Fruit fly (Drosophila melanogaster) whole organism: ENCODE results near the gene Rtca.

Experiments used
- CG8478 ChIP-seq: fragments of >200 bp; optimal IDR thresholded peaks from 2 replicates; lab custom pipeline; 2018; ENCODE audit warnings: inconsistent platforms
- Dll ChIP-seq: fragments of >200 bp; optimal IDR thresholded peaks from 2 replicates; lab custom pipeline; 2017
- EcR ChIP-seq, 2 experiments: fragments of >200 bp; optimal IDR thresholded peaks; 2 replicates each; lab custom pipeline; 2017; ENCODE audit warnings: missing biosample characterization in 2 of 2, missing genetic modification characterization in 2 of 2, missing genetic modification reagents in 2 of 2
- pan ChIP-seq: fragments of >200 bp; optimal IDR thresholded peaks from 2 replicates; lab custom pipeline; 2017
- psq ChIP-seq: fragments of >200 bp; optimal IDR thresholded peaks from 2 replicates; lab custom pipeline; 2017
- usp ChIP-seq: fragments of >200 bp; optimal IDR thresholded peaks from 2 replicates; lab custom pipeline; 2017; ENCODE audit warnings: missing biosample characterization, missing genetic modification characterization, mixed read lengths

Rtca gene

DNA sequence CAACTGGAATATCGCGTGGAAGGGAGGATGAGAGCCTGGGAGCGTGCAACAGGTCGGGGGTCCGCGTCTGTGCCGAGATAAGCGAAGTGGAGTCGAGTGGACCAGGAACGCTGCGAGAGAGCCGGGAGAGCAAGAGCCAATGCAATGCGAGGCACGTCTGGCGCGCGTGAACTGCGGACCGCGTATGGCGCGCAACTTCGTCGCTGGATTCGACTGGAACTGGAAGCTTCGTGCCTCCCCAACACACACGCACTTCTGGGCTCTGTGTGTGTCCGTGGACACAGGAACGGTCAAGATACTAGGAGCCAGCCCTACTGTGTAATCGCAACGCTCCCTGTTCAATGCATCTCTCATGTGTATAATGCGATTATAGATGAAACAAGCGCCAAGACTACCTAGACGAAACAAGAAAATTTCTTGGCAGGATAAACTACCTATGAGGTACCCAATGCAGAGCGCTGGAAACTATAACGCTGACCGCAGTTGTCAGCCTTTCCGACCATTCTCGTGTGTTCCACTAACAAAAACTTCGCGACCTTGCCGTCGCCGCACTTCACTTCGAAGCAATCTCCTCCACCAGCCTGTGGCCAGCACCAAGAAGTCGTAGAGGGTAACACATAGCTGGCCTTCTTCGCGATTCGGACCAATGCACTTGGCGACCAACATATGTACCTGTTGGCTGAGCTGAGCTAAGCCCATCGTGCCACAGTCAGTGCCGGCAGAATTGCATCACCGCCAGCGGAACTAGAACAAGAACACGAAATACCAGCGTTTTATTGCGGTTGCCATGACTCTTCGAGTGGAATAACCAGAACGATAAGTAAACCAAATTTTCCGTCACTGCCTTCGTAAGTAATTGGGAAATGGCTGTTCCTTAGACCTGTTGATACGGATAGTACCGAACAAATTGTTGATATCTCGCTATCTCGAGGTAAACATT lies at the start of gene Rtca:
TSS of gene Rtca (plus strand) at position 536 of the 940 bp plus-strand sequence.
- no peak for TF ChIP-seq EcR (GFP tag; optimal IDR thresholded peaks at IDR 0.05; lab: Kevin White, UChicago)
- TF ChIP-seq usp: no peak
- peak; percentile 66 for TF ChIP-seq Dll
- no peak for TF ChIP-seq psq (lab: Kevin White, UChicago)

dm6 chrX:2024819-2025218 lies 47.4 kb upstream of the Rtca start:
- no peak for TF ChIP-seq usp
- no peak for TF ChIP-seq EcR (GFP tag; optimal IDR thresholded peaks at IDR 0.05; lab: Kevin White, UChicago)
- TF ChIP-seq CG8478 (lab: Kevin White, UChicago): no peak
- no peak for TF ChIP-seq psq (lab: Kevin White, UChicago)
- TF ChIP-seq Dll: no peak
- TF ChIP-seq pan (lab: Kevin White, UChicago): no peak

DNA sequence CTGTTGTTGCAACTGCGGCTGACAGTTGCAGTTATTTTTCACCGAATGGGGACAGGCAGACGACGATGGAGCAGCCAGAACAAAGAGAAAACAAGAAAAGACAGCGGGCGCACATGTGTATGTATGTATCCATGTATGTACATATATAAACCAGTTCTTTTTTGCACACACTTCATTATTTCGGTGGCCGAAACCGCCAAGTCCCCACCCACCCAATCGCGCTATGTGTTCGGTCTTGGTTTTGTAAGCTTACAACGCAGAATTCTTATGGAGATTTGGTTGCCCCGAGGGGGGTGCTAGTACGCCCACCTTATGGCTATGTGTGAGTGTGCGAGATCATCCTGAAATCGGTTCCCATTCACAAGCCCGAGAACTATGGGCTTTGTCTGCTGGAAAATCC lies 40.9 kb upstream of the Rtca start:
- TF ChIP-seq Dll (no peak), psq (lab: Kevin White, UChicago) (no peak), EcR (GFP tag; optimal IDR thresholded peaks at IDR 0.05; lab: Kevin White, UChicago) (no peak), usp (no peak)

DNA sequence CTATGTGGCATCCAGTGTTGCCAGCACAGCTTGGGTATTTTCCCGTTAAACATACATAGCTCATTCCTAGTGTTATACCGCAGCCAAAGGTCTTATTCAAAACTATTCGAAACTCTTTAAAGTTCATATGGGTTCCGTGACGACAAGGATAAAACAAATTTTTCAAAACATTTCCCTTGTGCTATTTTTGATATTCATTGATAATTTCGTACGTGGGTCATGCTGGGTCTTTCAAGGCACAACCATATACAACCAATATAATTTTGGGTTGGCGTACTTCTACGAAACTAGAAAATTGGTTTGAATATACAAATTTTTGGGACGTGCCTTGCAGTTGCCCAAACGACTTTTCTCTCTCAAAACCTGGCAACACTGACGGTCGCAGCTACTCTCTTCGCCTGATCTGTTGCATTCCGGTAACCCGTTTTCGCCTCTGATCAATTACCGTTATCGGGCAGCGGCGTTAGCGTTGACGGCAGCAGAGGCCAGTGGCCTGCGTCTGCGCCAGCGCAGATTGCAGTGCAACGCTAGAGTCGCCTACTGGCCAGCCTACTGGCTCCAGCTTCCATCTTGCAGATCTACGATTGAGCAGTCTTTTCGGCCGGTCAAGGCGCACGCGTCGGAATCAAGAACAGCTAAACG lies 39.9 kb upstream of the Rtca start:
- TF ChIP-seq psq (lab: Kevin White, UChicago): no peak
- no peak for TF ChIP-seq Dll
- no peak for TF ChIP-seq pan (lab: Kevin White, UChicago)
- TF ChIP-seq EcR (GFP tag; optimal IDR thresholded peaks at IDR 0.05; lab: Kevin White, UChicago): no peak
- no peak for TF ChIP-seq usp
- TF ChIP-seq CG8478 (lab: Kevin White, UChicago): no peak

DNA sequence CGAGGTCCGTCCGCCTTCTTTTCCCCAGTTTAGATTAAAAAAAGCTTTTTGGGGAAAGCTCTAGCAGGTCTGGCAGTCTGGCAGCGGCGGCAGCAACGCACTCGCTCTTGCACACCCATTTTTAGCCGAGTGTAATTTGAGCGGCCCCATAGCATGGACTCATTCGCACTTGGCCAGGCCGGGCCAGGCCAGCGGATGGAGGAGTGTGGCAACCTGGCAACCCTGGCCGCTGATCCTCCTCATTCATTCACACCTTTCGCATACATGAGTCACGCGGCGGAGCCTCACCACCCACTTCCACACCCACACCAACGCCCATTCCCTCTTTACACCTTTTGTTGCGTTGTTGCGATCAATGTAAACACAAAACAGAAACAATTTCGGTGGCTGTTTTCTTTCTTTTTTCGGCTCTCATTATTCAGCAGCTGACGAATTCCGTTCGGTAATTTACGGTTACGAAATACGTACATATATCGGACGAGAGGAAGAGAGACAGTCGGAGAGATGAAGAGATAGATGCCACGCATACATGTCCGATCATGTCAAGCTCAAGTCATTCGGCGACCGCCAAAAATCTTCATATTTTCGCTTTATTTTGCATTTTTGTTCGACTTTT lies 39.3 kb upstream of the Rtca start:
- TF ChIP-seq pan (lab: Kevin White, UChicago) (no peak), psq (lab: Kevin White, UChicago) (no peak), usp (no peak), Dll (no peak), EcR (GFP tag; optimal IDR thresholded peaks at IDR 0.05; lab: Kevin White, UChicago) (no peak), CG8478 (lab: Kevin White, UChicago) (no peak)

dm6 chrX:2036383-2036782 lies 35.8 kb upstream of the Rtca start:
- TF ChIP-seq Dll (no peak), usp (no peak), CG8478 (lab: Kevin White, UChicago) (no peak), EcR (GFP tag; optimal IDR thresholded peaks at IDR 0.05; lab: Kevin White, UChicago) (no peak), psq (lab: Kevin White, UChicago) (no peak), pan (lab: Kevin White, UChicago) (no peak)

- TF ChIP-seq psq (lab: Kevin White, UChicago) (no peak), pan (lab: Kevin White, UChicago) (peak; percentile 92)
Measured at dm6 chrX:2036800-2037488, 35.3 kb upstream of the Rtca start.

DNA sequence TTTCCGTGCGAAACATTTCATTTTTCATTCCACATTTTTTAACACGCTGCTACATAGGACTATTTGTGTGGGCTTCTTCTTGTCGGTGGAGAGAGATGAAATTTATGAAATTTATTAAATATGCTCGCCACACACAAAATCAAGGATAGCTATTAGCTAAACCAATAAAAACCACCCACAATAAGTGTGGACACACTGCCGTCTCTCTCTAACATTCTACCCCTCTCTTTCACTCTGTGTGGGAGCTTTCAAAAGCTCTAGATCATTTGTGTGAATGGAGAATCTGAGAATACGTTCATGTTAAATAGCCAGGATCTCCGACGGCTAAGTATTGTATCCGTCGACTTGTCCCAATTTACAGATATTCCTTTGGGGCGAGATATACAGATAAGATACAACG lies 34.6 kb upstream of the Rtca start:
- no peak for TF ChIP-seq Dll
- no peak for TF ChIP-seq pan (lab: Kevin White, UChicago)
- no peak for TF ChIP-seq usp
- no peak for TF ChIP-seq EcR (GFP tag; optimal IDR thresholded peaks at IDR 0.05; lab: Kevin White, UChicago)
- TF ChIP-seq CG8478 (lab: Kevin White, UChicago): no peak
- no peak for TF ChIP-seq psq (lab: Kevin White, UChicago)

dm6 chrX:2041312-2041918 lies 30.8 kb upstream of the Rtca start, which contains the start of gene CG4313:
TSS of gene CG4313 (plus strand) at chrX:2041868.
- TF ChIP-seq EcR (GFP tag; optimal IDR thresholded peaks at IDR 0.05; lab: Kevin White, UChicago): no peak
- no peak for TF ChIP-seq Dll
- no peak for TF ChIP-seq usp
- TF ChIP-seq psq (lab: Kevin White, UChicago): no peak
- no peak for TF ChIP-seq pan (lab: Kevin White, UChicago)
- no peak for TF ChIP-seq CG8478 (lab: Kevin White, UChicago)

- TF ChIP-seq CG8478 (lab: Kevin White, UChicago): no peak
- peak; percentile 39 for TF ChIP-seq Dll
Measured at dm6 chrX:2041981-2042847, 30.0 kb upstream of the Rtca start, which contains the start of the genes Actn and usp. TSS of gene Actn (minus strand) at chrX:2042311. TSS of gene usp (minus strand) at chrX:2042311.
